Worm (Caenorhabditis elegans) whole organism, L4 larva: ENCODE results near the gene Y81G3A.2.
"Not testable (repeated sequence)": the region's sequence is repeated elsewhere in the genome, so short reads cannot be mapped to it uniquely, and the experiment has no call there.

Experiments
- F26F4.8 ChIP-seq: fragments of 200-800 bp; sonication (Bioruptor generic); conservative IDR thresholded peaks from 2 replicates; pipeline ENCODE4 v1.3.6; 2022; ENCODE audit warnings: missing genetic modification characterization, missing compliant biosample characterization
- Y105C5A.15 ChIP-seq: fragments of 200-800 bp; sonication (Bioruptor generic); IDR thresholded peaks from 2 replicates; pipeline ENCODE4 v1.3.6; 2022; ENCODE audit warnings: missing genetic modification characterization, missing compliant biosample characterization
- Y5F2A.4 ChIP-seq: fragments of 200-800 bp; sonication (Bioruptor generic); optimal IDR thresholded peaks from 2 replicates; lab custom pipeline; 2018; ENCODE audit warnings: mild to moderate bottlenecking, missing genetic modification characterization, missing compliant biosample characterization
- Y75B8A.6 ChIP-seq: fragments of 200-800 bp; sonication (Bioruptor generic); IDR thresholded peaks from 2 replicates; pipeline ENCODE4 v1.3.6; 2022; ENCODE audit warnings: missing genetic modification reagents, missing genetic modification characterization, missing compliant biosample characterization
- aha-1 ChIP-seq: fragments of 150-350 bp; peaks from one replicate; lab custom pipeline; 2014; ENCODE audit warnings: missing biosample characterization, missing genetic modification characterization
- ceh-28 ChIP-seq: fragments of 150-350 bp; optimal IDR thresholded peaks from 2 replicates; lab custom pipeline; 2014; ENCODE audit warnings: missing biosample characterization, missing genetic modification reagents, missing genetic modification characterization
- ceh-32 ChIP-seq: sonication (generic microtip); optimal IDR thresholded peaks from 2 replicates; lab custom pipeline; 2016; ENCODE audit warnings: mild to moderate bottlenecking, missing genetic modification characterization, missing compliant biosample characterization; ENCODE audit not compliant: poor library complexity
- dmd-8 ChIP-seq: fragments of 200-800 bp; sonication (Bioruptor generic); IDR thresholded peaks from 2 replicates; pipeline ENCODE4 v1.3.6; 2022; ENCODE audit warnings: missing genetic modification characterization, missing compliant biosample characterization
- dpl-1 ChIP-seq: fragments of 150-350 bp; optimal IDR thresholded peaks from 2 replicates; lab custom pipeline; 2014; ENCODE audit warnings: missing biosample characterization, missing genetic modification reagents, missing genetic modification characterization
- dve-1 ChIP-seq: sonication (generic microtip); optimal IDR thresholded peaks from 2 replicates; lab custom pipeline; 2017; ENCODE audit warnings: antibody characterized with exemption, mild to moderate bottlenecking, missing genetic modification characterization, missing compliant biosample characterization; ENCODE audit not compliant: insufficient read depth
- egl-43 ChIP-seq: fragments of 200-800 bp; sonication (Bioruptor generic); IDR thresholded peaks from 2 replicates; pipeline ENCODE4 v1.3.6; 2022; ENCODE audit warnings: missing genetic modification reagents, missing genetic modification characterization, missing compliant biosample characterization
- hif-1 ChIP-seq, 2 experiments: sonication (generic microtip); optimal IDR thresholded peaks; 2 replicates each; lab custom pipeline; 2016 to 2017; ENCODE audit warnings: missing compliant biosample characterization in 2 of 2, missing genetic modification characterization in 2 of 2, missing genetic modification reagents in 2 of 2, missing genotype in 2 of 2, mild to moderate bottlenecking in 1 of 2
- hlh-11 ChIP-seq: fragments of 200-800 bp; sonication (Bioruptor generic); optimal IDR thresholded peaks from 2 replicates; lab custom pipeline; 2018; ENCODE audit warnings: mild to moderate bottlenecking, missing genetic modification characterization, missing compliant biosample characterization
- hmg-1.1 ChIP-seq: fragments of 200-800 bp; sonication (Bioruptor generic); IDR thresholded peaks from 2 replicates; pipeline ENCODE4 v1.3.6; 2022; ENCODE audit warnings: missing genetic modification reagents, missing genetic modification characterization, missing compliant biosample characterization
- lin-15B ChIP-seq: fragments of 150-350 bp; sonication (generic microtip); optimal IDR thresholded peaks from 3 replicates; lab custom pipeline; 2014; ENCODE audit warnings: missing biosample characterization, missing genetic modification characterization
- lin-38 ChIP-seq: fragments of 200-800 bp; sonication (Bioruptor generic); IDR thresholded peaks from 2 replicates; pipeline ENCODE4 v1.3.6; 2022; ENCODE audit warnings: missing genetic modification reagents, missing genetic modification characterization, missing compliant biosample characterization
- lin-39 ChIP-seq: fragments of 150-350 bp; optimal IDR thresholded peaks from 2 replicates; lab custom pipeline; 2014; ENCODE audit warnings: missing biosample characterization, missing genetic modification reagents, missing genetic modification characterization
- lsy-2 ChIP-seq, 2 experiments: fragments of 150-350 bp in 1 of 2; sonication (generic microtip) in 1 of 2; optimal IDR thresholded peaks; 2 replicates each; lab custom pipeline; 2014 to 2017; ENCODE audit warnings: missing biosample characterization in 2 of 2, missing genetic modification characterization in 2 of 2
- madf-9 ChIP-seq: fragments of 200-800 bp; sonication (Bioruptor generic); conservative IDR thresholded peaks from 2 replicates; pipeline ENCODE4 v1.3.6; 2022; ENCODE audit warnings: missing genetic modification reagents, missing genetic modification characterization, missing compliant biosample characterization
- mep-1 ChIP-seq: fragments of 150-350 bp; sonication (generic microtip); optimal IDR thresholded peaks from 3 replicates; lab custom pipeline; 2014; ENCODE audit warnings: missing biosample characterization, missing genetic modification characterization
- mes-2 ChIP-seq: sonication (generic microtip); optimal IDR thresholded peaks from 2 replicates; lab custom pipeline; 2016; ENCODE audit warnings: missing genotype, mild to moderate bottlenecking, missing genetic modification characterization, missing compliant biosample characterization; ENCODE audit not compliant: poor library complexity, severe bottlenecking
- mxl-3 ChIP-seq: fragments of 200-800 bp; sonication (Bioruptor generic); optimal IDR thresholded peaks from 2 replicates; lab custom pipeline; 2018; ENCODE audit warnings: mild to moderate bottlenecking, missing genetic modification characterization, missing compliant biosample characterization
- nhr-28 ChIP-seq: fragments of 150-350 bp; optimal IDR thresholded peaks from 2 replicates; lab custom pipeline; 2014; ENCODE audit warnings: missing biosample characterization, missing genetic modification characterization
- set-16 ChIP-seq: fragments of 200-800 bp; sonication (Bioruptor generic); IDR thresholded peaks from 2 replicates; pipeline ENCODE4 v1.3.6; 2022; ENCODE audit warnings: missing genetic modification reagents, missing genetic modification characterization, missing compliant biosample characterization
- snpc-1.2 ChIP-seq: fragments of 200-800 bp; sonication (Bioruptor generic); IDR thresholded peaks from 2 replicates; pipeline ENCODE4 v1.3.6; 2022; ENCODE audit warnings: missing genetic modification reagents, missing genetic modification characterization, missing compliant biosample characterization
- snpc-4 ChIP-seq: fragments of 150-350 bp; optimal IDR thresholded peaks from 2 replicates; lab custom pipeline; 2014; ENCODE audit warnings: missing biosample characterization, missing genetic modification characterization
- spr-1 ChIP-seq: sonication (generic microtip); optimal IDR thresholded peaks from 2 replicates; lab custom pipeline; 2016; ENCODE audit warnings: mild to moderate bottlenecking, missing genetic modification characterization, missing compliant biosample characterization
- unc-39 ChIP-seq: sonication (generic microtip); optimal IDR thresholded peaks from 2 replicates; lab custom pipeline; 2017; ENCODE audit warnings: missing biosample characterization, missing genetic modification characterization

Y81G3A.2 gene

DNA sequence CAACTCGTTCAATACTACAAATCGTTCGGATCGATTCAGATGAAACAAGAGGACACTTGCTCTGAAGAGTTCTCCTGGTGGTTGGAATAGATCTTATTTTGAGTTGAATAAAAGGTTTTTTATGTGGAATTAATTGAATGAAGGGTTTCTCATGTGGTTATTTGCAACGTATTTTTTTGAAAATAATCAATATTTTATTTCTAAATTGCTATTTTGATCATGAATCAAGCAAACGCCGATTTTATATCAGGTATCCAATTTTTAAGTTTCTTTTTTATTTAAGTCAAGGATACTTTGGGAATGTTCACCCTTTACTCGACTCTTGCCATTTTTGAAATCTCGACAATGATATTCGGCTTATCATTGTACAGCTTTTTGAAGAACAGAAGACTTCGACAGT is at the start of gene Y81G3A.2:
Gene Y81G3A.2, plus strand, starts transcription at position 301 of the 400 bp plus-strand sequence.
- not testable (repeated sequence) for TF ChIP-seq madf-9 (GFP tag; lab: Robert Waterston, UW); Y105C5A.15 (GFP tag; lab: Robert Waterston, UW); ceh-32 (tag; lab: Kevin White, UChicago)

- TF ChIP-seq aha-1 (tag; lab: Kevin White, UChicago): peak; percentile 61
Observed at ce11 chrII:13031649-13032191, 49.0 kb upstream of the Y81G3A.2 start, which contains the start of gene F18A11.2. Gene F18A11.2 (plus strand): TSS chrII:13031699.

- TF ChIP-seq mxl-3 (GFP tag; lab: Kevin White, UChicago): peak; percentile 67
- TF ChIP-seq lin-15B (tag; lab: Kevin White, UChicago): no peak
- TF ChIP-seq hmg-1.1 (GFP tag; lab: Robert Waterston, UW): 0 out of 2 replicates have a peak, but pooled peaks have one; percentile 18
- TF ChIP-seq Y5F2A.4 (GFP tag; lab: Kevin White, UChicago): no peak
- TF ChIP-seq hif-1 (tag; optimal IDR thresholded peaks at IDR 0.05; lab: Kevin White, UChicago): peak in 1 of 2 experiments; percentile 16
- no peak for TF ChIP-seq dmd-8
- TF ChIP-seq mes-2 (tag; lab: Kevin White, UChicago): peak; percentile 51
- no peak for TF ChIP-seq lin-39
- peak; percentile 8 for TF ChIP-seq dpl-1
- TF ChIP-seq mep-1 (tag; lab: Kevin White, UChicago): peak; percentile 28
- no peak for TF ChIP-seq Y75B8A.6 (GFP tag; lab: Robert Waterston, UW)
- peak in 1 of 2 experiments; percentile 36 for TF ChIP-seq lsy-2 (tag; optimal IDR thresholded peaks at IDR 0.05; lab: Kevin White, UChicago)
- TF ChIP-seq hlh-11 (tag; lab: Kevin White, UChicago): peak; percentile 18
- no peak for TF ChIP-seq snpc-4 (tag; lab: Kevin White, UChicago)
- peak; percentile 84 for TF ChIP-seq lin-38 (GFP tag; lab: Robert Waterston, UW)
- peak; percentile 26 for TF ChIP-seq aha-1 (tag; lab: Kevin White, UChicago)
- no peak for TF ChIP-seq nhr-28 (tag; lab: Kevin White, UChicago)
Observed at ce11 chrII:13036717-13037116, 44.0 kb upstream of the Y81G3A.2 start, which contains the start of gene F18A11.3. Gene F18A11.3 (minus strand): TSS chrII:13036841.

- peak; percentile 80 for TF ChIP-seq lin-38 (GFP tag; lab: Robert Waterston, UW)
Observed at ce11 chrII:13039141-13039540, 41.6 kb upstream of the Y81G3A.2 start.

- TF ChIP-seq lin-38 (GFP tag; lab: Robert Waterston, UW): peak; percentile 48
Observed at ce11 chrII:13043433-13044054, 37.2 kb upstream of the Y81G3A.2 start, which contains the start of gene puf-6. Gene puf-6 (minus strand): TSS chrII:13043445.

DNA sequence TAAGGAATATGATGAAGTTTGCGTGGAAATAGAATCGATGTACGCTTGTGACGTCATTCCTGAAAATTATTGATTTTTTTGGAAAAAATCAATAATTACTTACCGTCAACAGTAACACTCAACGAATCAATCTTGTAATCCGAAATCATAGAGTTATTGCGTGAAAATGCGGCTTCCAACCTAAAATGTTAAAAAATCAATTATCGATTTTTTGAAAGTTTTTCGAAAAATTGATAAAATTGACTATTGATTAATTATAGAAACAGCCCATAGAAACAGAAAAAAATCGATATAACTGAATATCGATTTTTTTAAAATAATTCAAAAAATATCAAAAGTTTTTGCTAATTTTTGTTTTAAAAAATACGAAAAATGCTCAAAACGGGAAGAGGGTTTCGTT is 33.6 kb upstream of the Y81G3A.2 start, which contains the start of gene F42G4.7:
Gene F42G4.7, minus strand, starts transcription at position 185 of the 400 bp plus-strand sequence.
- peak; percentile 63 for TF ChIP-seq ceh-28

DNA sequence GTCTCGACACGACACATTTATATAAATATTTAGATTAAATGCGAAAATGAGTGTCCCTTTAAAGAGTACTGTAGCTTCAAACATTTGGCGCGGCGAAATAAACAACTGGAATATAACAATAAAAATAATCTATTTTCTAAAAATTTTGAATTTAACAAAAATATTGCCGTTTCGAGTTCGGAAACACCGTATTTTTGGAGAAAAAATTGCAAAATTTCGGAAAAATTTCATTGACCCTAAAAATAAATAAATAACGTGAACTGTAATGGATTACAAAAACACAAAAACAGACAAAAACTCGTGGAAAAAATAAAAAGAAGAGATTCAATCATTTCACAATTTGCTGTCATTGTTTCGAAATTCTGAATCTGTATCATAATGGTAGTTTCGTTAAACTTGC is 33.1 kb upstream of the Y81G3A.2 start, which contains the start of gene F42G4.2:
Gene F42G4.2, plus strand, starts transcription at position 301 of the 400 bp plus-strand sequence.
- not testable (repeated sequence) for TF ChIP-seq dve-1; spr-1; unc-39 (tag; lab: Kevin White, UChicago)

DNA sequence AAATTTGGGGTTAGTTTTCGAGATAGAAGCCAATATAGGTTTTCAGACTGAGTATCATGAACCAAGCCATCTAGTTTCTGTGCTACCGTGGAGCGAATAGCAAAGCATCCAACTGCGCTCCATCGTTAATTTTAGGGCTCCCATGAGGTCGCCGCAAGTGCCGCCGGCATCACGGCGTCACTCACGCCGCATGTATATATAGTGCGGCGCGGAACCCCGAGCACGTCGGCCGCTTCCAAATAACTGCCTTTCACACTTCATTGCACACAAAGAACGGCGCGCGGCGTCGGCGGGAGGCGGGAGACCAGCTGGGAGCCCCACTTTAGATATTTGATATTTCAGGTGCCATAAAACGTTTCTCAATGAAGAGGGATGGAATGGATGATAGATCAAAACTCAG is 30.7 kb upstream of the Y81G3A.2 start:
- 0 out of 2 replicates have a peak, but pooled peaks have one; percentile 25 for TF ChIP-seq F26F4.8 (GFP tag; lab: Robert Waterston, UW)
- TF ChIP-seq Y75B8A.6 (GFP tag; lab: Robert Waterston, UW): 0 out of 2 replicates have a peak, but pooled peaks have one; percentile 12
- TF ChIP-seq egl-43 (GFP tag; lab: Robert Waterston, UW): 0 out of 2 replicates have a peak, but pooled peaks have one; percentile 7
- peak; percentile 71 for TF ChIP-seq set-16 (GFP tag; lab: Robert Waterston, UW)
- 0 out of 2 replicates have a peak, but pooled peaks have one; percentile 29 for TF ChIP-seq snpc-1.2
- TF ChIP-seq lin-38 (GFP tag; lab: Robert Waterston, UW): no peak
